Worm (Caenorhabditis elegans): Measurements from ENCODE around the gene K06B4.4.

- no peak for TF ChIP-seq B0310.2 (tag; optimal IDR thresholded peaks at IDR 0.05)
- TF ChIP-seq ama-1 (optimal IDR thresholded peaks at IDR 0.05): no peak
- no peak for TF ChIP-seq sea-1 (GFP tag; conservative IDR thresholded peaks at IDR 0.05)
- no peak for TF ChIP-seq tra-4 (tag; optimal IDR thresholded peaks at IDR 0.05)
- TF ChIP-seq pes-1 (GFP tag; IDR thresholded peaks at IDR 0.05): no peak
- TF ChIP-seq hnd-1 (tag; optimal IDR thresholded peaks at IDR 0.05): no peak
- TF ChIP-seq ceh-36 (tag; optimal IDR thresholded peaks at IDR 0.05): no peak
- no peak for TF ChIP-seq aly-1 (tag; optimal IDR thresholded peaks at IDR 0.05)
- TF ChIP-seq flt-1 (GFP tag; IDR thresholded peaks at IDR 0.05): no peak
Measured at ce11 chrV:15699799-15700198, 30.8 kb downstream of the K06B4.4 start, which contains the start of gene nhr-199.
